Comparison of ENCODE assay signal across 1 fruit fly cellular context in genomic region chr2L:9449257-9449972, dm6.
TF ChIP-seq lines count a peak whose summit lies in the region.

No protein-coding gene starts in this region.

TF ChIP-seq in whole organism, embryonic, 481 proteins besides CTCF, POLR2A, EP300 and RAD21 (continued from another document):
- TF ChIP-seq zfh2 (GFP tag; optimal IDR thresholded peaks at IDR 0.05; lab: Kevin White, UChicago) (peak; percentile 83), CG31441 (GFP tag; IDR thresholded peaks at IDR 0.05; lab: Robert Waterston, UW) (peak; percentile 88), CG30431 (GFP tag; optimal IDR thresholded peaks at IDR 0.05; lab: Kevin White, UChicago) (peak; percentile 96), HmgZ (tag; optimal IDR thresholded peaks at IDR 0.05; lab: Kevin White, UChicago) (peak; percentile 94), CG12155 (GFP tag; optimal IDR thresholded peaks at IDR 0.05; lab: Kevin White, UChicago) (peak; percentile 94), ato (GFP tag; IDR thresholded peaks at IDR 0.05; lab: Robert Waterston, UW; ENCODE audit: partially characterized antibody) (peak; percentile 72), CG2129 (GFP tag; IDR thresholded peaks at IDR 0.05; lab: Robert Waterston, UW; ENCODE audit: partially characterized antibody) (no peak), eyg (GFP tag; optimal IDR thresholded peaks at IDR 0.05; lab: Kevin White, UChicago) (peak; percentile 53), Hr51 (GFP tag; optimal IDR thresholded peaks at IDR 0.05; lab: Kevin White, UChicago) (peak; percentile 87 to 97), ems (GFP tag; optimal IDR thresholded peaks at IDR 0.05; lab: Kevin White, UChicago) (peak; percentile 88), kah (GFP tag; optimal IDR thresholded peaks at IDR 0.05; lab: Kevin White, UChicago) (peak; percentile 80), CG5953 (GFP tag; IDR thresholded peaks at IDR 0.05; lab: Robert Waterston, UW) (peak; percentile 87), CG11723 (GFP tag; optimal IDR thresholded peaks at IDR 0.05; lab: Kevin White, UChicago) (peak; percentile 92), NfI (GFP tag; optimal IDR thresholded peaks at IDR 0.05; lab: Kevin White, UChicago) (peak; percentile 97), Fer2 (tag; optimal IDR thresholded peaks at IDR 0.05; lab: Kevin White, UChicago) (peak; percentile 89), abd-A (tag; optimal IDR thresholded peaks at IDR 0.05; lab: Kevin White, UChicago) (peak; percentile 83), CG11696 (GFP tag; IDR thresholded peaks at IDR 0.05; lab: Robert Waterston, UW) (peak; percentile 86), Atf3 (GFP tag; optimal IDR thresholded peaks at IDR 0.05; lab: Kevin White, UChicago) (peak; percentile 93), Lpt (GFP tag; optimal IDR thresholded peaks at IDR 0.05; lab: Kevin White, UChicago) (no peak), CG32772 (GFP tag; IDR thresholded peaks at IDR 0.05; lab: Robert Waterston, UW) (peak; percentile 92), psq (GFP tag; optimal IDR thresholded peaks at IDR 0.05; lab: Kevin White, UChicago) (peak; percentile 90), lab (GFP tag; optimal IDR thresholded peaks at IDR 0.05; lab: Kevin White, UChicago) (peak; percentile 96), D19A (tag; optimal IDR thresholded peaks at IDR 0.05; lab: Kevin White, UChicago) (peak; percentile 93), unc-4 (GFP tag; IDR thresholded peaks at IDR 0.05; lab: Robert Waterston, UW; ENCODE audit: partially characterized antibody) (no peak), Blimp-1 (GFP tag; optimal IDR thresholded peaks at IDR 0.05; lab: Kevin White, UChicago) (peak; percentile 91), CG6791 (GFP tag; IDR thresholded peaks at IDR 0.05; lab: Robert Waterston, UW; ENCODE audit: partially characterized antibody) (peak; percentile 54; the same call in 1 of the 3 replicates), lilli (GFP tag; optimal IDR thresholded peaks at IDR 0.05; lab: Kevin White, UChicago) (peak; percentile 90), CG14965 (GFP tag; optimal IDR thresholded peaks at IDR 0.05; lab: Kevin White, UChicago; ENCODE audit: borderline replicate concordance) (no peak), CG10267 (tag; optimal IDR thresholded peaks at IDR 0.05; lab: Kevin White, UChicago) (peak; percentile 95), slp2 (GFP tag; optimal IDR thresholded peaks at IDR 0.05; lab: Kevin White, UChicago) (peak; percentile 88), jigr1 (GFP tag; IDR thresholded peaks at IDR 0.05; lab: Robert Waterston, UW) (peak; percentile 97), bbx (GFP tag; IDR thresholded peaks at IDR 0.05; lab: Robert Waterston, UW; ENCODE audit: partially characterized antibody) (peak; percentile 51), chinmo (GFP tag; IDR thresholded peaks at IDR 0.05; lab: Robert Waterston, UW; ENCODE audit: partially characterized antibody) (peak; percentile 96), wdn (GFP tag; IDR thresholded peaks at IDR 0.05; lab: Robert Waterston, UW) (peak; percentile 92), disco-r (GFP tag; optimal IDR thresholded peaks at IDR 0.05; lab: Kevin White, UChicago) (peak; percentile 51), row (GFP tag; IDR thresholded peaks at IDR 0.05; lab: Robert Waterston, UW) (peak; percentile 99), D19B (GFP tag; optimal IDR thresholded peaks at IDR 0.05; lab: Kevin White, UChicago) (peak; percentile 81)
